Fruit fly (Drosophila melanogaster) whole organism, prepupa: ENCODE results near the gene CG15731.

Experiments used
- CG10669 ChIP-seq: fragments of 200-800 bp; sonication (Bioruptor generic); optimal IDR thresholded peaks from 3 replicates; lab custom pipeline; 2018; ENCODE audit warnings: missing biosample characterization, mild to moderate bottlenecking, missing genetic modification characterization, moderate library complexity
- CG11294 ChIP-seq: fragments of 200-800 bp; sonication (Bioruptor generic); IDR thresholded peaks from 2 replicates; pipeline ENCODE4 v1.3.6; 2022; ENCODE audit warnings: missing biosample characterization, missing genetic modification characterization
- CG11902 ChIP-seq: fragments of 200-800 bp; sonication (Bioruptor generic); optimal IDR thresholded peaks from 3 replicates; lab custom pipeline; 2016; ENCODE audit warnings: missing biosample characterization, missing genetic modification characterization
- CG32006 ChIP-seq: fragments of 200-800 bp; sonication (Bioruptor generic); optimal IDR thresholded peaks from 3 replicates; lab custom pipeline; 2017; ENCODE audit warnings: missing biosample characterization, mild to moderate bottlenecking, missing genetic modification characterization
- CG34406 ChIP-seq: fragments of 200-800 bp; sonication (Bioruptor generic); optimal IDR thresholded peaks from 3 replicates; lab custom pipeline; 2016; ENCODE audit warnings: missing biosample characterization, missing genetic modification characterization
- CG4318 ChIP-seq: fragments of 200-800 bp; sonication (Bioruptor generic); optimal IDR thresholded peaks from 3 replicates; lab custom pipeline; 2017; ENCODE audit warnings: missing biosample characterization, mild to moderate bottlenecking, missing genetic modification characterization
- CG6276 ChIP-seq: fragments of 200-800 bp; sonication (Bioruptor generic); optimal IDR thresholded peaks from 2 replicates; lab custom pipeline; 2017; ENCODE audit warnings: missing biosample characterization, mild to moderate bottlenecking, missing genetic modification characterization
- CG6808 ChIP-seq: fragments of 200-800 bp; sonication (Bioruptor generic); optimal IDR thresholded peaks from 3 replicates; lab custom pipeline; 2017; ENCODE audit warnings: missing biosample characterization, missing genetic modification characterization, mild to moderate bottlenecking, moderate library complexity, missing genetic modification reagents
- CG8119 ChIP-seq: fragments of 200-800 bp; sonication (Bioruptor generic); IDR thresholded peaks from 3 replicates; pipeline ENCODE4 v1.3.6; 2022; ENCODE audit warnings: missing biosample characterization, missing genetic modification characterization
- CG8319 ChIP-seq: fragments of 200-800 bp; sonication (Bioruptor generic); optimal IDR thresholded peaks from 3 replicates; lab custom pipeline; 2016; ENCODE audit warnings: missing biosample characterization, missing genetic modification characterization
- CG8632 ChIP-seq: fragments of 200-800 bp; sonication (Bioruptor generic); optimal IDR thresholded peaks from 3 replicates; lab custom pipeline; 2016; ENCODE audit warnings: missing biosample characterization, missing genetic modification characterization
- Eip75B ChIP-seq: fragments of 200-800 bp; sonication (Bioruptor generic); optimal IDR thresholded peaks from 3 replicates; lab custom pipeline; 2016; ENCODE audit warnings: missing biosample characterization, missing genetic modification characterization
- Eip78C ChIP-seq: fragments of 200-800 bp; sonication (Bioruptor generic); peaks from one replicate; lab custom pipeline; 2016; ENCODE audit warnings: missing biosample characterization, missing genetic modification characterization
- Eip93F ChIP-seq: fragments of 200-800 bp; sonication (Bioruptor generic); optimal IDR thresholded peaks from 2 replicates; lab custom pipeline; 2016; ENCODE audit warnings: missing biosample characterization, mild to moderate bottlenecking, missing genetic modification characterization
- Hr4 ChIP-seq: fragments of 200-800 bp; sonication (Bioruptor generic); optimal IDR thresholded peaks from 3 replicates; lab custom pipeline; 2016; ENCODE audit warnings: missing biosample characterization, missing genetic modification characterization
- Met ChIP-seq: fragments of 200-800 bp; sonication (Bioruptor generic); optimal IDR thresholded peaks from 3 replicates; lab custom pipeline; 2016; ENCODE audit warnings: missing biosample characterization, missing genetic modification characterization
- Smox ChIP-seq: fragments of 200-800 bp; sonication (Bioruptor generic); optimal IDR thresholded peaks from 3 replicates; lab custom pipeline; 2016; ENCODE audit warnings: missing biosample characterization, missing genetic modification characterization
- Sox102F ChIP-seq: fragments of 200-800 bp; sonication (Bioruptor generic); optimal IDR thresholded peaks from 2 replicates; lab custom pipeline; 2016; ENCODE audit warnings: missing biosample characterization, mild to moderate bottlenecking, missing genetic modification characterization
- Sox15 ChIP-seq: fragments of 200-800 bp; sonication (Bioruptor generic); optimal IDR thresholded peaks from 3 replicates; lab custom pipeline; 2016; ENCODE audit warnings: missing biosample characterization, missing genetic modification characterization
- achi ChIP-seq: fragments of 200-800 bp; sonication (Bioruptor generic); optimal IDR thresholded peaks from 3 replicates; lab custom pipeline; 2016; ENCODE audit warnings: missing biosample characterization, missing genetic modification characterization
- dsx ChIP-seq: fragments of 200-800 bp; optimal IDR thresholded peaks from 3 replicates; lab custom pipeline; 2019; ENCODE audit warnings: missing biosample characterization, mild to moderate bottlenecking, missing genetic modification characterization, moderate library complexity; ENCODE audit not compliant: poor library complexity, severe bottlenecking
- eg ChIP-seq: fragments of 200-800 bp; sonication (Bioruptor generic); IDR thresholded peaks from 3 replicates; pipeline ENCODE4 v1.3.6; 2022; ENCODE audit warnings: missing biosample characterization, missing genetic modification characterization
- esn ChIP-seq: fragments of 200-800 bp; sonication (Bioruptor generic); optimal IDR thresholded peaks from 2 replicates; lab custom pipeline; 2016; ENCODE audit warnings: missing biosample characterization, mild to moderate bottlenecking, missing genetic modification characterization, moderate library complexity
- fd59A ChIP-seq: fragments of 200-800 bp; sonication (Bioruptor generic); optimal IDR thresholded peaks from 2 replicates; lab custom pipeline; 2017; ENCODE audit warnings: missing biosample characterization, mild to moderate bottlenecking, missing genetic modification characterization, missing genetic modification reagents
- fkh ChIP-seq: fragments of 200-800 bp; sonication (Bioruptor generic); optimal IDR thresholded peaks from 3 replicates; lab custom pipeline; 2017; ENCODE audit warnings: missing biosample characterization, mild to moderate bottlenecking, missing genetic modification characterization, moderate library complexity
- net ChIP-seq: fragments of 200-800 bp; sonication (Bioruptor generic); optimal IDR thresholded peaks from 3 replicates; lab custom pipeline; 2016; ENCODE audit warnings: missing biosample characterization, missing genetic modification characterization
- pdm3 ChIP-seq: fragments of 200-800 bp; sonication (Bioruptor generic); optimal IDR thresholded peaks from 3 replicates; lab custom pipeline; 2016; ENCODE audit warnings: missing biosample characterization, missing genetic modification characterization
- svp ChIP-seq: fragments of 200-800 bp; sonication (Bioruptor generic); peaks from one replicate; lab custom pipeline; 2016; ENCODE audit warnings: missing biosample characterization, missing genetic modification characterization
- topi ChIP-seq: fragments of 200-800 bp; sonication (Bioruptor generic); optimal IDR thresholded peaks from 3 replicates; lab custom pipeline; 2016; ENCODE audit warnings: missing biosample characterization, missing genetic modification characterization

CG15731 gene

dm6 chrX:12469172-12469571 is 11.6 kb upstream of the CG15731 start:
- no peak for TF ChIP-seq fd59A (GFP tag; lab: Kevin White, UChicago)
- no peak for TF ChIP-seq CG8319 (GFP tag; lab: Kevin White, UChicago)
- TF ChIP-seq, all 60 proteins: peak for 0

- TF ChIP-seq fd59A (GFP tag; lab: Kevin White, UChicago): no peak
These were observed 9.7 kb upstream of the CG15731 start for dm6 chrX:12467241-12467597.

- TF ChIP-seq Met (GFP tag; lab: Kevin White, UChicago) (no peak), CG6276 (GFP tag; lab: Kevin White, UChicago) (no peak), CG32006 (GFP tag; lab: Kevin White, UChicago) (peak; percentile 36), eg (GFP tag; lab: Robert Waterston, UW) (0 out of 3 replicates have a peak, but pooled peaks have one; percentile 5), achi (GFP tag; lab: Kevin White, UChicago) (no peak), CG6808 (no peak), dsx (GFP tag; lab: Kevin White, UChicago) (no peak), Eip93F (GFP tag; lab: Kevin White, UChicago) (no peak), Smox (GFP tag; lab: Kevin White, UChicago) (no peak), CG8319 (GFP tag; lab: Kevin White, UChicago) (no peak), CG4318 (GFP tag; lab: Kevin White, UChicago) (no peak), Hr4 (GFP tag; lab: Kevin White, UChicago) (peak; percentile 14)
These were observed 9.1 kb upstream of the CG15731 start for dm6 chrX:12466541-12467240.

dm6 chrX:12465316-12465715 is 7.8 kb upstream of the CG15731 start:
- TF ChIP-seq topi (GFP tag; lab: Kevin White, UChicago): no peak
- no peak for TF ChIP-seq CG34406
- no peak for TF ChIP-seq Eip93F (GFP tag; lab: Kevin White, UChicago)
- no peak for TF ChIP-seq CG8632 (GFP tag; lab: Kevin White, UChicago)
- no peak for TF ChIP-seq Smox (GFP tag; lab: Kevin White, UChicago)
- no peak for TF ChIP-seq Eip78C (GFP tag; lab: Kevin White, UChicago)
- no peak for TF ChIP-seq dsx (GFP tag; lab: Kevin White, UChicago)
- TF ChIP-seq CG11294 (GFP tag; lab: Robert Waterston, UW): no peak
- TF ChIP-seq fkh (GFP tag; lab: Kevin White, UChicago): no peak
- no peak for TF ChIP-seq esn
- no peak for TF ChIP-seq CG6276 (GFP tag; lab: Kevin White, UChicago)
- TF ChIP-seq pdm3 (GFP tag; lab: Kevin White, UChicago): no peak
- no peak for TF ChIP-seq Eip75B
- TF ChIP-seq net (GFP tag; lab: Kevin White, UChicago): no peak
- no peak for TF ChIP-seq Sox15 (GFP tag; lab: Kevin White, UChicago)

dm6 chrX:12463560-12463959 is 6.0 kb upstream of the CG15731 start:
- TF ChIP-seq Sox102F (GFP tag; lab: Kevin White, UChicago): no peak
- peak; percentile 61 for TF ChIP-seq svp (GFP tag; lab: Kevin White, UChicago)
- TF ChIP-seq CG34406: no peak
- TF ChIP-seq CG11902 (GFP tag; lab: Kevin White, UChicago): no peak
- no peak for TF ChIP-seq CG11294 (GFP tag; lab: Robert Waterston, UW)
- no peak for TF ChIP-seq topi (GFP tag; lab: Kevin White, UChicago)
- TF ChIP-seq CG10669 (GFP tag; lab: Kevin White, UChicago): no peak
- no peak for TF ChIP-seq CG8119 (GFP tag; lab: Robert Waterston, UW)
